Worm (Caenorhabditis elegans) whole organism, L4/young adult: Measurements from ENCODE around the gene dbt-1.

Experiments used
- W03F9.2 ChIP-seq: fragments of 150-350 bp; optimal IDR thresholded peaks from 2 replicates; lab custom pipeline; 2014; ENCODE audit warnings: missing biosample characterization, missing genetic modification characterization
- dao-5 ChIP-seq: sonication (generic microtip); optimal IDR thresholded peaks from 2 replicates; lab custom pipeline; 2016; ENCODE audit warnings: missing genotype, missing genetic modification characterization, moderate library complexity, missing compliant biosample characterization
- him-1 ChIP-seq: sonication (generic microtip); optimal IDR thresholded peaks from 2 replicates; lab custom pipeline; 2016; ENCODE audit warnings: missing genotype, missing genetic modification reagents, missing genetic modification characterization, missing compliant biosample characterization

DNA sequence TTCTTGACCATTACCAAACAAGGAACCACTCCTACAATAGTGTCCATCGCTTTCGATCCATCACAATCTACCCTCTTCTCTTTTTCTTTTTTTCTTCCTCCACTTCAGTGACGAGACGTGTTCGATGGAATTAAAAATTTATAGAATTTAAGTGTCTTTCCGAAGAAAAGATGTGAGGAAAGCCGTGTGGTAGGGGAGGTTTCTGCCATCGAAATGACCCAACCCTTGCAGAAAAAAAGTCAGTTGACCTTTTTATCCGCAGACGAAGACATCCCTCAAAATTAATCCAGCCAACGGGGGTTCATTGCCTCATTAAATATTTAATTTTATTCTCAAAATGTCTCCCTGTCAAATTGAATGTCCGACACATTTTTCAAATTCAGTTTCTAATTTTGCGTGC lies 10.5 kb upstream of the dbt-1 start:
- no peak for TF ChIP-seq dao-5
- no peak for TF ChIP-seq W03F9.2 (tag; lab: Kevin White, UChicago)
- TF ChIP-seq him-1 (tag; lab: Kevin White, UChicago), result no peak
